Worm (Caenorhabditis elegans): Measurements from ENCODE around the gene nbet-1.
"Not testable (repeated sequence)": the region's sequence is repeated elsewhere in the genome, so short reads cannot be mapped to it uniquely, and the experiment has no call there.

The nbet-1 gene

DNA sequence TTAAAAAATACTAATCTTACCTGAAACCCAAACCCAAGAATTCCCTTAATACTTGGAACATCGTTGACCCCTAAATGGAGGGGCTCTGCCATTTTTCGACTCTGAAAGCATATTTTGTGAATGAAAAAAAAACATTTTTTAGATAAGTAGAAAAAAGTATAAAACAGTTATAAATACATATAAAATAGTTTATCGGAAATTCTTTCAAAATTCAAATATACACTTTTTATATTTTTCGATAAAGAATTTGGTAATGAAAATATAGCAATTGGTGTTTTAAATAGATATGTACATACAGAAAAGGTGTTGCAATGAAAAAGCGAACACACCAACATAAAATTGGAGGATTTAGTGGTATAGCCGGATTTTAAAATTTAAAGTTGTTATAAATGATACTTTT, 5.8 kb downstream of the nbet-1 start, which contains the start of gene Y59E9AL.4:
Gene Y59E9AL.4, minus strand, starts transcription at position 101 of the 400 bp plus-strand sequence.
- TF ChIP-seq C04F5.9 (tag; optimal IDR thresholded peaks at IDR 0.05) (no peak), nhr-11 (tag; optimal IDR thresholded peaks at IDR 0.05) (no peak), nhr-47 (tag; optimal IDR thresholded peaks at IDR 0.05) (no peak), ceh-8 (GFP tag; optimal IDR thresholded peaks at IDR 0.05) (no peak), unc-86 (tag; optimal IDR thresholded peaks at IDR 0.05) (no peak), unc-130 (tag; optimal IDR thresholded peaks at IDR 0.05) (no peak), nhr-85 (tag) (no peak), C16A3.4 (tag; optimal IDR thresholded peaks at IDR 0.05) (no peak), sptf-1 (tag; optimal IDR thresholded peaks at IDR 0.05) (no peak), lin-13 (GFP tag; optimal IDR thresholded peaks at IDR 0.05) (no peak), mep-1 (tag; optimal IDR thresholded peaks at IDR 0.05) (no peak), xbp-1 (tag; optimal IDR thresholded peaks at IDR 0.05) (no peak), ceh-82 (tag; optimal IDR thresholded peaks at IDR 0.05) (no peak), alr-1 (tag; optimal IDR thresholded peaks at IDR 0.05; ENCODE audit: borderline replicate concordance) (no peak), pax-3 (tag; optimal IDR thresholded peaks at IDR 0.05) (no peak), nhr-12 (tag; optimal IDR thresholded peaks at IDR 0.05) (no peak)

DNA sequence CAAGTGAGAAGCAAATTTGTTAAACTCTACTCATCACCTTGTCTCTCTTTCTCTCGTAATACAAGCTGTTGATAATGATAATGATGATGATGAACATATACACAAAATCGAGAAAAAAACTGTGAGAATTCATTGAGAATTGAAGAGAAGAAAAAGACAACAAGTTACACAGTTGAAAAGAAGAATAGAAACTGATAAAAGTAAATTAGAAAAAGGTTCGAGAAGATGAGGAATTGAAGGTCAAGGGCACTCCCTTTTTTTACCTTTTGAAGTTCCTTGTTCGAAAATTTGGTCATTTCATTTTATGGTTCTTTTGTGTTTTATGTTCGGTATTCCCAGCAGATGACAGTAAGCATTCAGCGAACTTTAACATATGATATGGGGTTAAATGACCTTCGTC, 7.0 kb downstream of the nbet-1 start:
- TF ChIP-seq lin-14 (GFP tag; optimal IDR thresholded peaks at IDR 0.05) (peak; percentile 33), nhr-77 (tag; optimal IDR thresholded peaks at IDR 0.05) (no peak), nhr-90 (tag; optimal IDR thresholded peaks at IDR 0.05; ENCODE audit: poor library complexity) (no peak), hlh-4 (tag; optimal IDR thresholded peaks at IDR 0.05) (no peak), hlh-17 (GFP tag; optimal IDR thresholded peaks at IDR 0.05; ENCODE audit: borderline replicate concordance) (no peak), fkh-8 (tag; optimal IDR thresholded peaks at IDR 0.05) (no peak), jun-1 (tag; optimal IDR thresholded peaks at IDR 0.05) (no peak), snpc-4 (tag; optimal IDR thresholded peaks at IDR 0.05) (no peak), nhr-85 (tag) (no peak), efl-1 (optimal IDR thresholded peaks at IDR 0.05) (no peak), efl-1 (GFP tag; optimal IDR thresholded peaks at IDR 0.05 in 1 of 2) (no peak), unc-86 (tag; optimal IDR thresholded peaks at IDR 0.05) (no peak), elt-3 (tag; optimal IDR thresholded peaks at IDR 0.05) (peak in 2 of 6 experiments; percentile 17 to 22), sptf-1 (tag; optimal IDR thresholded peaks at IDR 0.05) (no peak), pqm-1 (tag; optimal IDR thresholded peaks at IDR 0.05) (no peak), blmp-1 (tag; optimal IDR thresholded peaks at IDR 0.05) (peak; percentile 48), snu-23 (GFP tag; optimal IDR thresholded peaks at IDR 0.05) (no peak), swsn-7 (tag; optimal IDR thresholded peaks at IDR 0.05) (no peak), lin-15B (tag; optimal IDR thresholded peaks at IDR 0.05) (no peak)

DNA sequence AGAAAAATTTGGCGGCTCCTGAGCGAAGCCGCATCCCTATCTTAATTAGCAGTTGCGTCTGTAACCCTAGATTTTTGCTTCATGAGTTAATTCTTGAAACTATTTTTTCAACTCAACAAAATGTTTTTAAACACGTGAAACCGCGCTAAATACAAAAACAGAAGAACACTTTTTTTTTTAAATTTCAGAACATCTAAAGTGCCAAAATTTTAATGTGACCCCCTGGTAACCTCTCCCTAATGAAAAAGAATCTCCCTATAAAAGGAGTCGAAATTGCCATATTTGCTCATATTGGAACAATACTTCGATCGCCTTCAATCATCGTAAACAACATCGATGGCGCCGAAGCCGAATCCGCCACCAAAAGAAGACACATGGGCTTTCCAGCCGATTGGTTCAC, 9.2 kb downstream of the nbet-1 start, which contains the start of gene nsph-4.2:
Gene nsph-4.2, plus strand, starts transcription at position 301 of the 400 bp plus-strand sequence.
- not testable (repeated sequence) for TF ChIP-seq tbx-2 (tag; optimal IDR thresholded peaks at IDR 0.05); fkh-10 (GFP tag; optimal IDR thresholded peaks at IDR 0.05); snu-23 (GFP tag; optimal IDR thresholded peaks at IDR 0.05)

DNA sequence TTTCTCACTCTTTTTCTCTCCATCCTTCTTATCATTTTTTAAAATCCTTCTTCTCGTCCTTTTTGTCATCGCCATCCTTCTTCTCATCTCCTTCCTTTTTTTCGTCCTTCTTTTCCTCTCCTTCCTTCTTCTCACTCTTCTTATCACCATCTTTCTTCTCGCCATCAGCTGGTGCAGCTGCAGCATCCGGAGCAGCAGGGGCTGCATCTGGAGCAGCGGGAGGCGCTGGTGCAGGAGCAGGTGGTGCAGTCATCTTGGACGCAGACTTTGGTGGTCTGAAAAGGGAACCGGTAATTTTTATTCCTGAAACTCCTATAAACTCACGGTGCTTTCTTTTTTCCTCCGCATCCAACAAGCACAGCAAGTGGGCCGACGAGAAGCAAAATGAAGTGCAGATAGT, 12.4 kb downstream of the nbet-1 start:
- TF ChIP-seq grh-1 (GFP tag; IDR thresholded peaks at IDR 0.05) (no peak), sptf-1 (tag; optimal IDR thresholded peaks at IDR 0.05) (no peak), aha-1 (tag; optimal IDR thresholded peaks at IDR 0.05) (no peak), snu-23 (GFP tag; optimal IDR thresholded peaks at IDR 0.05) (no peak), unc-86 (tag; optimal IDR thresholded peaks at IDR 0.05) (no peak), dsc-1 (tag; optimal IDR thresholded peaks at IDR 0.05) (no peak), xbp-1 (tag; optimal IDR thresholded peaks at IDR 0.05) (no peak), unc-30 (tag; optimal IDR thresholded peaks at IDR 0.05) (no peak), nhr-28 (tag; optimal IDR thresholded peaks at IDR 0.05) (no peak)

Data from whole organism, L1 larva.